Fruit fly (Drosophila melanogaster) whole organism, embryonic: Measurements from ENCODE around the gene CG14182.
A peak's percentile ranks its signal among the peaks of the same experiment; 100 is the strongest.

Experiments
- Asciz ChIP-seq: fragments of 200-800 bp; sonication (Bioruptor generic); optimal IDR thresholded peaks from 2 replicates; lab custom pipeline; 2017; ENCODE audit warnings: missing biosample characterization, mild to moderate bottlenecking, missing genetic modification characterization, missing genetic modification reagents
- Atf6 ChIP-seq: fragments of 200-800 bp; sonication (Bioruptor generic); IDR thresholded peaks from 2 replicates; pipeline ENCODE4 v1.3.6; 2022; ENCODE audit warnings: missing biosample characterization, missing genetic modification characterization
- CG1024 ChIP-seq: fragments of 200-800 bp; sonication (Bioruptor generic); IDR thresholded peaks from 2 replicates; pipeline ENCODE4 v1.3.6; 2022; ENCODE audit warnings: missing biosample characterization, missing genetic modification characterization
- CG12659 ChIP-seq: fragments of 200-800 bp; sonication (Bioruptor generic); optimal IDR thresholded peaks from 3 replicates; lab custom pipeline; 2017; ENCODE audit warnings: mild to moderate bottlenecking, missing biosample characterization, missing genetic modification reagents, missing genetic modification characterization
- CG13296 ChIP-seq: fragments of 200-800 bp; sonication (Bioruptor generic); optimal IDR thresholded peaks from 3 replicates; lab custom pipeline; 2018; ENCODE audit warnings: missing biosample characterization, mild to moderate bottlenecking, missing genetic modification characterization
- CG14441 ChIP-seq: fragments of 200-800 bp; sonication (Bioruptor generic); IDR thresholded peaks from 2 replicates; pipeline ENCODE4 v1.3.6; 2022; ENCODE audit warnings: missing biosample characterization, missing genetic modification characterization
- CG14710 ChIP-seq: fragments of 200-800 bp; sonication (Bioruptor generic); optimal IDR thresholded peaks from 3 replicates; lab custom pipeline; 2019; ENCODE audit warnings: missing biosample characterization, mild to moderate bottlenecking, missing genetic modification characterization, moderate library complexity
- CG14860 ChIP-seq: fragments of 200-800 bp; sonication (Bioruptor generic); IDR thresholded peaks from 3 replicates; pipeline ENCODE4 v1.3.6; 2022; ENCODE audit warnings: missing biosample characterization, missing genetic modification characterization; ENCODE audit not compliant: partially characterized antibody
- CG1603 ChIP-seq: fragments of 200-800 bp; sonication (Bioruptor generic); optimal IDR thresholded peaks from 2 replicates; lab custom pipeline; 2019; ENCODE audit warnings: missing biosample characterization, mild to moderate bottlenecking, missing genetic modification characterization, moderate library complexity
- CG16779 ChIP-seq: fragments of 200-800 bp; sonication (Bioruptor generic); IDR thresholded peaks from 2 replicates; pipeline ENCODE4 v1.3.6; 2022; ENCODE audit warnings: missing biosample characterization, missing genetic modification characterization
- CG17912 ChIP-seq: fragments of 200-800 bp; sonication (Bioruptor generic); optimal IDR thresholded peaks from 2 replicates; lab custom pipeline; 2018; ENCODE audit warnings: missing biosample characterization, mild to moderate bottlenecking, missing genetic modification characterization
- CG30431 ChIP-seq: fragments of 200-800 bp; sonication (Bioruptor generic); optimal IDR thresholded peaks from 2 replicates; lab custom pipeline; 2017; ENCODE audit warnings: missing biosample characterization, missing genetic modification characterization
- CG4617 ChIP-seq: fragments of 200-800 bp; sonication (Bioruptor generic); optimal IDR thresholded peaks from 3 replicates; lab custom pipeline; 2016; ENCODE audit warnings: missing biosample characterization, missing genetic modification characterization, borderline replicate concordance
- CG8359 ChIP-seq: fragments of 200-800 bp; sonication (Bioruptor generic); optimal IDR thresholded peaks from 2 replicates; lab custom pipeline; 2017; ENCODE audit warnings: missing biosample characterization, mild to moderate bottlenecking, missing genetic modification characterization, borderline replicate concordance
- CG9609 ChIP-seq: fragments of 200-800 bp; sonication (Bioruptor generic); optimal IDR thresholded peaks from 3 replicates; lab custom pipeline; 2016; ENCODE audit warnings: missing biosample characterization, missing genetic modification characterization
- Dll ChIP-seq: fragments of 200-800 bp; sonication (Bioruptor generic); IDR thresholded peaks from 4 replicates; pipeline ENCODE4 v1.3.6; 2022; ENCODE audit warnings: missing biosample characterization, missing genetic modification characterization; ENCODE audit not compliant: partially characterized antibody
- Doc3 ChIP-seq: fragments of 200-800 bp; sonication (Bioruptor generic); IDR thresholded peaks from 3 replicates; pipeline ENCODE4 v1.3.6; 2022; ENCODE audit warnings: missing biosample characterization, missing genetic modification characterization; ENCODE audit not compliant: partially characterized antibody
- Dref ChIP-seq: fragments of 200-800 bp; sonication (Bioruptor generic); IDR thresholded peaks from 2 replicates; pipeline ENCODE4 v1.3.6; 2022; ENCODE audit warnings: missing biosample characterization, missing genetic modification characterization
- Hr39 ChIP-seq: fragments of >200 bp; optimal IDR thresholded peaks from 2 replicates; lab custom pipeline; 2017
- Hsf ChIP-seq: fragments of 200-800 bp; sonication (Bioruptor generic); optimal IDR thresholded peaks from 3 replicates; lab custom pipeline; 2016; ENCODE audit warnings: missing biosample characterization, missing genetic modification characterization
- MBD-R2 ChIP-seq: fragments of 200-800 bp; sonication (Bioruptor generic); IDR thresholded peaks from 2 replicates; pipeline ENCODE4 v1.3.6; 2022; ENCODE audit warnings: missing biosample characterization, missing genetic modification characterization
- NC2β ChIP-seq: fragments of 200-800 bp; sonication (Bioruptor generic); optimal IDR thresholded peaks from 2 replicates; lab custom pipeline; 2016; ENCODE audit warnings: missing biosample characterization, missing genetic modification characterization
- NFAT ChIP-seq: fragments of 200-800 bp; sonication (Bioruptor generic); IDR thresholded peaks from 2 replicates; pipeline ENCODE4 v1.3.6; 2022; ENCODE audit warnings: missing biosample characterization, missing genetic modification characterization
- NfI ChIP-seq: fragments of 200-800 bp; sonication (Bioruptor generic); optimal IDR thresholded peaks from 3 replicates; lab custom pipeline; 2018; ENCODE audit warnings: missing biosample characterization, mild to moderate bottlenecking, missing genetic modification characterization, moderate library complexity
- Oli ChIP-seq: fragments of 200-800 bp; sonication (Bioruptor generic); optimal IDR thresholded peaks from 2 replicates; lab custom pipeline; 2018; ENCODE audit warnings: missing biosample characterization, mild to moderate bottlenecking, missing genetic modification characterization, moderate library complexity
- Opbp ChIP-seq: fragments of 200-800 bp; sonication (Bioruptor generic); IDR thresholded peaks from 3 replicates; pipeline ENCODE4 v1.3.6; 2022; ENCODE audit warnings: missing biosample characterization, missing genetic modification characterization; ENCODE audit not compliant: partially characterized antibody
- Side ChIP-seq: fragments of 200-800 bp; sonication (Bioruptor generic); optimal IDR thresholded peaks from 2 replicates; lab custom pipeline; 2016; ENCODE audit warnings: missing biosample characterization, missing genetic modification characterization
- ara ChIP-seq: fragments of 200-800 bp; sonication (Bioruptor generic); IDR thresholded peaks from 2 replicates; pipeline ENCODE4 v1.3.6; 2022; ENCODE audit warnings: missing biosample characterization, missing genetic modification characterization
- bab2 ChIP-seq: fragments of 200-800 bp; sonication (Bioruptor generic); optimal IDR thresholded peaks from 2 replicates; lab custom pipeline; 2016; ENCODE audit warnings: missing biosample characterization, missing genetic modification characterization
- bcd ChIP-seq: fragments of 200-800 bp; sonication (Bioruptor generic); optimal IDR thresholded peaks from 2 replicates; lab custom pipeline; 2017; ENCODE audit warnings: missing biosample characterization, mild to moderate bottlenecking, missing genetic modification characterization
- bowl ChIP-seq: fragments of 200-800 bp; sonication (Bioruptor generic); IDR thresholded peaks from 2 replicates; pipeline ENCODE4 v1.3.6; 2022; ENCODE audit warnings: missing biosample characterization, missing genetic modification characterization
- crc ChIP-seq: fragments of 200-800 bp; sonication (Bioruptor generic); optimal IDR thresholded peaks from 2 replicates; lab custom pipeline; 2016; ENCODE audit warnings: missing biosample characterization, missing genetic modification characterization
- dan ChIP-seq: fragments of 200-800 bp; sonication (Bioruptor generic); IDR thresholded peaks from 2 replicates; pipeline ENCODE4 v1.3.6; 2022; ENCODE audit warnings: missing biosample characterization, missing genetic modification characterization
- eyg ChIP-seq: fragments of 200-800 bp; sonication (Bioruptor generic); optimal IDR thresholded peaks from 3 replicates; lab custom pipeline; 2016; ENCODE audit warnings: missing biosample characterization, missing genetic modification characterization
- gcm ChIP-seq: fragments of 200-800 bp; sonication (Bioruptor generic); optimal IDR thresholded peaks from 2 replicates; lab custom pipeline; 2019; ENCODE audit warnings: missing biosample characterization, mild to moderate bottlenecking, missing genetic modification characterization, moderate library complexity
- gro ChIP-seq: fragments of 200-800 bp; sonication (Bioruptor generic); optimal IDR thresholded peaks from 2 replicates; lab custom pipeline; 2016; ENCODE audit warnings: missing biosample characterization, missing genetic modification characterization
- gsb-n ChIP-seq: fragments of 200-800 bp; sonication (Bioruptor generic); optimal IDR thresholded peaks from 3 replicates; lab custom pipeline; 2018; ENCODE audit warnings: missing biosample characterization, mild to moderate bottlenecking, missing genetic modification characterization
- ham ChIP-seq: fragments of 200-800 bp; sonication (Bioruptor generic); IDR thresholded peaks from 2 replicates; pipeline ENCODE4 v1.3.6; 2022; ENCODE audit warnings: missing biosample characterization, missing genetic modification characterization
- insv ChIP-seq, 2 experiments: fragments of 200-800 bp; sonication (Bioruptor generic); optimal IDR thresholded peaks; 3 replicates each; lab custom pipeline; 2016 to 2018; ENCODE audit warnings: missing biosample characterization in 2 of 2, missing genetic modification characterization in 2 of 2
- knrl ChIP-seq: fragments of 200-800 bp; sonication (Bioruptor generic); IDR thresholded peaks from 3 replicates; pipeline ENCODE4 v1.3.6; 2022; ENCODE audit warnings: missing biosample characterization, missing genetic modification characterization; ENCODE audit not compliant: partially characterized antibody
- mld ChIP-seq: fragments of 200-800 bp; sonication (Bioruptor generic); IDR thresholded peaks from 3 replicates; pipeline ENCODE4 v1.3.6; 2022; ENCODE audit warnings: missing biosample characterization, missing genetic modification characterization; ENCODE audit not compliant: partially characterized antibody
- onecut ChIP-seq: fragments of 200-800 bp; sonication (Bioruptor generic); IDR thresholded peaks from 2 replicates; pipeline ENCODE4 v1.3.6; 2022; ENCODE audit warnings: missing biosample characterization, missing genetic modification characterization
- pfk ChIP-seq: fragments of 200-800 bp; sonication (Bioruptor generic); optimal IDR thresholded peaks from 2 replicates; lab custom pipeline; 2018; ENCODE audit warnings: missing biosample characterization, mild to moderate bottlenecking, missing genetic modification characterization, moderate library complexity
- sna ChIP-seq: fragments of 200-800 bp; sonication (Bioruptor generic); IDR thresholded peaks from 2 replicates; pipeline ENCODE4 v1.3.6; 2022; ENCODE audit warnings: missing biosample characterization, missing genetic modification characterization; ENCODE audit not compliant: partially characterized antibody
- tll ChIP-seq, 2 experiments: fragments of 200-800 bp in 1 of 2; fragments of >200 bp in 1 of 2; sonication (Bioruptor generic) in 1 of 2; optimal IDR thresholded peaks; 2 replicates each; lab custom pipeline; 2017 to 2019; ENCODE audit warnings: missing biosample characterization in 2 of 2, missing genetic modification characterization in 2 of 2, mild to moderate bottlenecking in 1 of 2, moderate library complexity in 1 of 2
- trem ChIP-seq: fragments of 200-800 bp; optimal IDR thresholded peaks from 3 replicates; lab custom pipeline; 2019; ENCODE audit warnings: missing biosample characterization, mild to moderate bottlenecking, missing genetic modification characterization, moderate library complexity
- vvl ChIP-seq: fragments of 200-800 bp; sonication (Bioruptor generic); IDR thresholded peaks from 2 replicates; pipeline ENCODE4 v1.3.6; 2022; ENCODE audit warnings: missing biosample characterization, missing genetic modification characterization
- zfh1 ChIP-seq: fragments of 200-800 bp; sonication (Bioruptor generic); IDR thresholded peaks from 3 replicates; pipeline ENCODE4 v1.3.6; 2022; ENCODE audit warnings: missing biosample characterization, missing genetic modification characterization

CG14182 gene

DNA sequence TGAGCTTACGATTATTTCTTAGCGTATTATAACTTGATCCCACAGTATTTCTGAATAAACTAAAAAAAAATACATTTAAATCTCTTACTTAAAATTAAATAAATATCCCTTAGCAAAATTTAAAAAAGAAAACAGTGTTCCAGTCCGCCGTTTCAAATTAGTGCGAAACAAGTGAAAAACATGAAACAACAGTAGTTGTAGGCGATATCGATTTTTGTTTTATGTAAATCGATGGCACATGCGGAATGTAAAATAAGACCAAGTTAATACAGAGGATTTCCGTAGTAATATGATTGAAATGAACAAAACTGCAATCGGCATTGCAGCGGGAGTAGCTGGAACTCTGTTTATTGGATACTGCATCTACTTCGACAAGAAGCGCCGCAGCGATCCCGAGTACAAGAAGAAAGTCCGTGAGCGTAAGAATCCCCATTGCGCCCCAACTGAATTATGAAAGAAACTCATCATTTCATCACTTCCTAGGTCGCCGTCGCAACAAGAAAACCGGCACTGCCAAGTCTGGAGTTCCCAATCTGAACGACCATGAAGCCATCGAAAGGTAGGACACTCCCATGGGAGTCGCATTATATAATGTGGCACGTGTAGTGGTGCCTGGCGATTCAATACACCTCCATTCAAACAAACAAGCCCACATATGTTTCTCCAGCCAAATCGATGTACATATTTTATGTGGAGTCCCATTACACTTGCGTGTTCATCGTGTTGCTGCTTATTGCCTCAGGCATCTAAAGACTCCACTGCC lies 21.4 kb upstream of the CG14182 start (continued):
- TF ChIP-seq Dref (GFP tag; lab: Robert Waterston, UW) = peak; percentile 66
- TF ChIP-seq CG9609 = no peak
- peak; percentile 18 for TF ChIP-seq trem
- no peak for TF ChIP-seq CG8359 (GFP tag; lab: Kevin White, UChicago)
- TF ChIP-seq MBD-R2 = peak; percentile 38; the same call in 1 of the 2 replicates
- no peak for TF ChIP-seq CG13296 (GFP tag; lab: Kevin White, UChicago)
- TF ChIP-seq pfk = peak; percentile 97
- peak; percentile 47; the same call in 2 of the 4 replicates for TF ChIP-seq Dll (GFP tag; lab: Robert Waterston, UW)
- peak; percentile 99 for TF ChIP-seq CG1603
- TF ChIP-seq CG1024 (GFP tag; lab: Robert Waterston, UW) = peak; percentile 92
- no peak for TF ChIP-seq dan (GFP tag; lab: Robert Waterston, UW)
- peak; percentile 18; the same call in 1 of the 2 replicates for TF ChIP-seq vvl
- peak; percentile 4 for TF ChIP-seq CG17912
- TF ChIP-seq CG14710 (tag; lab: Kevin White, UChicago) = peak; percentile 17
- no peak for TF ChIP-seq eyg (GFP tag; lab: Kevin White, UChicago)
- TF ChIP-seq insv (GFP tag; optimal IDR thresholded peaks at IDR 0.05; lab: Kevin White, UChicago) = peak in 1 of 2 experiments; percentile 24
- no peak for TF ChIP-seq crc (GFP tag; lab: Kevin White, UChicago)
- TF ChIP-seq gsb-n (tag; lab: Kevin White, UChicago) = no peak
- TF ChIP-seq onecut (GFP tag; lab: Robert Waterston, UW) = peak; percentile 94
- no peak for TF ChIP-seq bowl (GFP tag; lab: Robert Waterston, UW)
- TF ChIP-seq CG14860 = peak; percentile 29; the same call in 1 of the 3 replicates
- TF ChIP-seq, all 482 proteins: peak for 38

DNA sequence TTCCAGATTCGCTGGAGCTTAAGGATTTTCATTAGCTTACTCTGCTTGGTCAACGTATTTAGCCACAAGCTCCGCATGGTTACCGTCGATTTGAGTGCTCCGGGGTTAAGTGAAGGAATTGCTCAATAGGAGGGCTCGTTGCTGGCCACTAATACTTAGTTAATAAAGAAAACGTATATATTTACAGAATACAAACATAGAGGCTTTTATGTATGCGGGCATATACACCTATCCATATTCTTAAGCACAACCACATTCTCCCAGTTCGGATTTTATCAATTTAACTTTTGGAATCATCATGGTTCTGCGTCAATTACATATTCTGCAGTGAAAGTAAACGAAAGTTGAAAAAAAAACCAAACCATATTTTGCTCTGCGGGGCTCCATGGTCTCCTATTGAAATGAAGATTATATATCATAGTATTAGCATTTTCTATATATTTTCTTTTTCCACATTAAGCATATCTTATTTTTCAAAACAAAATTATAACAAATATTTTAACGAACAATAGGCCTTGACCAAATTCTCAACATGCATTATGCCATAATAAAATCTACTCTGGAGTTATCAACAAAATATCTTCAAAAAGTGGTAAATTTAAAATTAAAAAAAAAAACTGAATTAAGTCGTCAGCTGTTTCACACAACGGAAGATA lies 20.6 kb upstream of the CG14182 start, which contains the start of the genes Tom20 and Gabat:
Gene Tom20 (plus strand): TSS at position 564 of the 656 bp plus-strand sequence.
Gene Gabat (minus strand): TSS at position 606 of the 656 bp plus-strand sequence.
- TF ChIP-seq Atf6 (GFP tag; lab: Robert Waterston, UW) (0 out of 2 replicates have a peak, but pooled peaks have one; percentile 18), CG14441 (GFP tag; lab: Robert Waterston, UW) (no peak), Hr39 (lab: Kevin White, UChicago) (no peak), sna (GFP tag; lab: Robert Waterston, UW) (no peak), NfI (GFP tag; lab: Kevin White, UChicago) (no peak), knrl (no peak), gcm (peak; percentile 51), tll (GFP tag; optimal IDR thresholded peaks at IDR 0.05; lab: Kevin White, UChicago) (no peak), bab2 (no peak), bcd (no peak), mld (no peak; the same call in 2 of the 3 replicates), Side (no peak), Opbp (GFP tag; lab: Robert Waterston, UW) (no peak), CG12659 (GFP tag; lab: Kevin White, UChicago) (no peak), NC2β (GFP tag; lab: Kevin White, UChicago) (no peak), ham (GFP tag; lab: Robert Waterston, UW) (no peak), ara (no peak), CG4617 (GFP tag; lab: Kevin White, UChicago) (no peak), Hsf (no peak), CG30431 (GFP tag; lab: Kevin White, UChicago) (no peak), zfh1 (GFP tag; lab: Robert Waterston, UW) (no peak), gro (GFP tag; lab: Kevin White, UChicago) (no peak), Asciz (peak; percentile 35), NFAT (GFP tag; lab: Robert Waterston, UW) (no peak), CG16779 (GFP tag; lab: Robert Waterston, UW) (no peak), Doc3 (GFP tag; lab: Robert Waterston, UW) (no peak), Oli (tag; lab: Kevin White, UChicago) (no peak)
